Fruit fly (Drosophila melanogaster) whole organism, prepupa: ENCODE data around the gene Afti.

ENCODE experiments used
- CG10631 ChIP-seq: fragments of 200-800 bp; sonication (Bioruptor generic); optimal IDR thresholded peaks from 2 replicates; lab custom pipeline; 2016; ENCODE audit warnings: missing biosample characterization, missing genetic modification characterization
- CG10669 ChIP-seq: fragments of 200-800 bp; sonication (Bioruptor generic); optimal IDR thresholded peaks from 3 replicates; lab custom pipeline; 2018; ENCODE audit warnings: missing biosample characterization, mild to moderate bottlenecking, missing genetic modification characterization, moderate library complexity
- CG11294 ChIP-seq: fragments of 200-800 bp; sonication (Bioruptor generic); IDR thresholded peaks from 2 replicates; pipeline ENCODE4 v1.3.6; 2022; ENCODE audit warnings: missing biosample characterization, missing genetic modification characterization
- CG11762 ChIP-seq: fragments of 200-800 bp; sonication (Bioruptor generic); optimal IDR thresholded peaks from 3 replicates; lab custom pipeline; 2016; ENCODE audit warnings: missing biosample characterization, missing genetic modification characterization; ENCODE audit not compliant: insufficient read depth
- CG11902 ChIP-seq: fragments of 200-800 bp; sonication (Bioruptor generic); optimal IDR thresholded peaks from 3 replicates; lab custom pipeline; 2016; ENCODE audit warnings: missing biosample characterization, missing genetic modification characterization
- CG15336 ChIP-seq: fragments of 200-800 bp; sonication (Bioruptor generic); IDR thresholded peaks from 2 replicates; pipeline ENCODE4 v1.3.6; 2022; ENCODE audit warnings: missing biosample characterization, missing genetic modification characterization
- CG3032 ChIP-seq: fragments of 200-800 bp; optimal IDR thresholded peaks from 2 replicates; lab custom pipeline; 2019; ENCODE audit warnings: missing biosample characterization, mild to moderate bottlenecking, missing genetic modification characterization, moderate library complexity
- CG31627 ChIP-seq: fragments of 200-800 bp; sonication (Bioruptor generic); optimal IDR thresholded peaks from 3 replicates; lab custom pipeline; 2016; ENCODE audit warnings: missing biosample characterization, missing genetic modification characterization
- CG32006 ChIP-seq: fragments of 200-800 bp; sonication (Bioruptor generic); optimal IDR thresholded peaks from 3 replicates; lab custom pipeline; 2017; ENCODE audit warnings: missing biosample characterization, mild to moderate bottlenecking, missing genetic modification characterization
- CG3919 ChIP-seq: fragments of 200-800 bp; sonication (Bioruptor generic); optimal IDR thresholded peaks from 3 replicates; lab custom pipeline; 2016; ENCODE audit warnings: missing biosample characterization, missing genetic modification characterization
- CG4318 ChIP-seq: fragments of 200-800 bp; sonication (Bioruptor generic); optimal IDR thresholded peaks from 3 replicates; lab custom pipeline; 2017; ENCODE audit warnings: missing biosample characterization, mild to moderate bottlenecking, missing genetic modification characterization
- CG6163 ChIP-seq: fragments of 200-800 bp; sonication (Bioruptor generic); IDR thresholded peaks from 3 replicates; pipeline ENCODE4 v1.3.6; 2022; ENCODE audit warnings: missing biosample characterization, missing genetic modification characterization
- CG6276 ChIP-seq: fragments of 200-800 bp; sonication (Bioruptor generic); optimal IDR thresholded peaks from 2 replicates; lab custom pipeline; 2017; ENCODE audit warnings: missing biosample characterization, mild to moderate bottlenecking, missing genetic modification characterization
- CG6808 ChIP-seq: fragments of 200-800 bp; sonication (Bioruptor generic); optimal IDR thresholded peaks from 3 replicates; lab custom pipeline; 2017; ENCODE audit warnings: missing biosample characterization, missing genetic modification characterization, mild to moderate bottlenecking, moderate library complexity, missing genetic modification reagents
- CG6854 ChIP-seq: fragments of 200-800 bp; sonication (Bioruptor generic); optimal IDR thresholded peaks from 2 replicates; lab custom pipeline; 2017; ENCODE audit warnings: missing biosample characterization, mild to moderate bottlenecking, missing genetic modification characterization
- CG7368 ChIP-seq: fragments of 200-800 bp; sonication (Bioruptor generic); optimal IDR thresholded peaks from 3 replicates; lab custom pipeline; 2016; ENCODE audit warnings: missing biosample characterization, missing genetic modification characterization
- CG8119 ChIP-seq: fragments of 200-800 bp; sonication (Bioruptor generic); IDR thresholded peaks from 3 replicates; pipeline ENCODE4 v1.3.6; 2022; ENCODE audit warnings: missing biosample characterization, missing genetic modification characterization
- CG8319 ChIP-seq: fragments of 200-800 bp; sonication (Bioruptor generic); optimal IDR thresholded peaks from 3 replicates; lab custom pipeline; 2016; ENCODE audit warnings: missing biosample characterization, missing genetic modification characterization
- CG8632 ChIP-seq: fragments of 200-800 bp; sonication (Bioruptor generic); optimal IDR thresholded peaks from 3 replicates; lab custom pipeline; 2016; ENCODE audit warnings: missing biosample characterization, missing genetic modification characterization
- CG9139 ChIP-seq: fragments of 200-800 bp; sonication (Bioruptor generic); optimal IDR thresholded peaks from 3 replicates; lab custom pipeline; 2017; ENCODE audit warnings: missing biosample characterization, mild to moderate bottlenecking, missing genetic modification characterization
- Eip75B ChIP-seq: fragments of 200-800 bp; sonication (Bioruptor generic); optimal IDR thresholded peaks from 3 replicates; lab custom pipeline; 2016; ENCODE audit warnings: missing biosample characterization, missing genetic modification characterization
- Eip78C ChIP-seq: fragments of 200-800 bp; sonication (Bioruptor generic); peaks from one replicate; lab custom pipeline; 2016; ENCODE audit warnings: missing biosample characterization, missing genetic modification characterization
- Eip93F ChIP-seq: fragments of 200-800 bp; sonication (Bioruptor generic); optimal IDR thresholded peaks from 2 replicates; lab custom pipeline; 2016; ENCODE audit warnings: missing biosample characterization, mild to moderate bottlenecking, missing genetic modification characterization
- Ets21C ChIP-seq: fragments of 200-800 bp; sonication (Bioruptor generic); optimal IDR thresholded peaks from 3 replicates; lab custom pipeline; 2016; ENCODE audit warnings: missing biosample characterization, missing genetic modification characterization
- Ets96B ChIP-seq: fragments of 200-800 bp; optimal IDR thresholded peaks from 2 replicates; lab custom pipeline; 2019; ENCODE audit warnings: missing biosample characterization, mild to moderate bottlenecking, missing genetic modification characterization, moderate library complexity
- Hr38 ChIP-seq: sonication (Bioruptor generic); optimal IDR thresholded peaks from 2 replicates; lab custom pipeline; 2016; ENCODE audit warnings: missing biosample characterization, missing genetic modification characterization
- Hr4 ChIP-seq: fragments of 200-800 bp; sonication (Bioruptor generic); optimal IDR thresholded peaks from 3 replicates; lab custom pipeline; 2016; ENCODE audit warnings: missing biosample characterization, missing genetic modification characterization
- Met ChIP-seq: fragments of 200-800 bp; sonication (Bioruptor generic); optimal IDR thresholded peaks from 3 replicates; lab custom pipeline; 2016; ENCODE audit warnings: missing biosample characterization, missing genetic modification characterization
- Smox ChIP-seq: fragments of 200-800 bp; sonication (Bioruptor generic); optimal IDR thresholded peaks from 3 replicates; lab custom pipeline; 2016; ENCODE audit warnings: missing biosample characterization, missing genetic modification characterization
- Sox102F ChIP-seq: fragments of 200-800 bp; sonication (Bioruptor generic); optimal IDR thresholded peaks from 2 replicates; lab custom pipeline; 2016; ENCODE audit warnings: missing biosample characterization, mild to moderate bottlenecking, missing genetic modification characterization
- Sox14 ChIP-seq: fragments of 200-800 bp; sonication (Bioruptor generic); optimal IDR thresholded peaks from 3 replicates; lab custom pipeline; 2016; ENCODE audit warnings: missing biosample characterization, missing genetic modification characterization
- Sox15 ChIP-seq: fragments of 200-800 bp; sonication (Bioruptor generic); optimal IDR thresholded peaks from 3 replicates; lab custom pipeline; 2016; ENCODE audit warnings: missing biosample characterization, missing genetic modification characterization
- achi ChIP-seq: fragments of 200-800 bp; sonication (Bioruptor generic); optimal IDR thresholded peaks from 3 replicates; lab custom pipeline; 2016; ENCODE audit warnings: missing biosample characterization, missing genetic modification characterization
- acj6 ChIP-seq: fragments of 200-800 bp; sonication (Bioruptor generic); optimal IDR thresholded peaks from 3 replicates; lab custom pipeline; 2016; ENCODE audit warnings: missing biosample characterization, missing genetic modification characterization
- dsx ChIP-seq: fragments of 200-800 bp; optimal IDR thresholded peaks from 3 replicates; lab custom pipeline; 2019; ENCODE audit warnings: missing biosample characterization, mild to moderate bottlenecking, missing genetic modification characterization, moderate library complexity; ENCODE audit not compliant: poor library complexity, severe bottlenecking
- eg ChIP-seq: fragments of 200-800 bp; sonication (Bioruptor generic); IDR thresholded peaks from 3 replicates; pipeline ENCODE4 v1.3.6; 2022; ENCODE audit warnings: missing biosample characterization, missing genetic modification characterization
- esn ChIP-seq: fragments of 200-800 bp; sonication (Bioruptor generic); optimal IDR thresholded peaks from 2 replicates; lab custom pipeline; 2016; ENCODE audit warnings: missing biosample characterization, mild to moderate bottlenecking, missing genetic modification characterization, moderate library complexity
- fd59A ChIP-seq: fragments of 200-800 bp; sonication (Bioruptor generic); optimal IDR thresholded peaks from 2 replicates; lab custom pipeline; 2017; ENCODE audit warnings: missing biosample characterization, mild to moderate bottlenecking, missing genetic modification characterization, missing genetic modification reagents
- fd85E ChIP-seq: fragments of 200-800 bp; sonication (Bioruptor generic); optimal IDR thresholded peaks from 3 replicates; lab custom pipeline; 2016; ENCODE audit warnings: missing biosample characterization, missing genetic modification characterization
- lz ChIP-seq: fragments of 200-800 bp; sonication (Bioruptor generic); optimal IDR thresholded peaks from 3 replicates; lab custom pipeline; 2016; ENCODE audit warnings: missing biosample characterization, missing genetic modification characterization
- salr ChIP-seq, 2 experiments: fragments of 200-800 bp; sonication (Bioruptor generic); optimal IDR thresholded peaks; 3 replicates each; lab custom pipeline; 2016 to 2018; ENCODE audit warnings: missing biosample characterization in 2 of 2, missing genetic modification characterization in 2 of 2, mild to moderate bottlenecking in 1 of 2
- ss ChIP-seq, 2 experiments: fragments of 200-800 bp; sonication (Bioruptor generic); optimal IDR thresholded peaks; 2 replicates in 1 of 2; 3 replicates in 1 of 2; lab custom pipeline; 2017 to 2018; ENCODE audit warnings: mild to moderate bottlenecking in 2 of 2, missing biosample characterization in 2 of 2, missing genetic modification characterization in 2 of 2, moderate library complexity in 1 of 2
- vri ChIP-seq: fragments of 200-800 bp; sonication (Bioruptor generic); optimal IDR thresholded peaks from 3 replicates; lab custom pipeline; 2016; ENCODE audit warnings: missing biosample characterization, mild to moderate bottlenecking, missing genetic modification characterization

Afti gene

DNA sequence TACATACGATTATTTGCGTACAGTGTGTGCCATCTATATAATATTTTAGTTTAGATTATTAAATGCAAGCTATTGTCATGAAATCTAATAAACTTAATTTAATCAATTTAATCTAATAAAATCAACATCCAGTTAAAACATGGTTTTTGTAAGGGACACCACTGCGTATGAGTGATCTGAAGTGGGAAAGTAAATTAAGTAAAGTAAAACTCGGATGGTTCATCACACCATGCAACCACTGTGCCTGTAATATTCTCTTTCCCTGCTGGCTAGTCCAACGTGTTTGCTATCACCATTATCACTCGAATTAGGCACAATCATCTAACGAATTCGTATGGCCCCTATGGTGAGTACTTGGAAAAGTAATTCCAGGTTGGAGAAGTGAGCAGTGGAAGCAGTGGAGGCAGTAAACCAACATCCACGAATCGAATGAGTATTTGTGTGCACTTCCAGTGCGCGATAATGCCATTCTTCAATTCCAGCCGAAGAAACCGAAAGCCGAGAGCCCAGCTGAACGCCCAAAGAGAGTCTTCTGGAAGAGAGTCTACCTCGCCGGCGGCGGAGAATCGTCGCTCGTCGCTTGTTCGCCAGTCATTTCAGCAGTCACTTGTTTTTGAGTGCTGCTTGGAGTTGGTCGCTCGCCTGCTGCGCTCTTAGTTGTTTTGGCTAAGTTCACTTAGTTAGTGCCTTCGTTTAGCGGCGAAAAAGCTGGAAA lies 37.7 kb downstream of the Afti start, which contains the start of gene red (continued):
- TF ChIP-seq CG8119 (peak; percentile 55; the same call in 2 of the 3 replicates), CG3919 (no peak), esn (peak; percentile 23), CG11902 (GFP tag; lab: Kevin White, UChicago) (no peak), eg (GFP tag; lab: Robert Waterston, UW) (peak; percentile 66), Hr4 (GFP tag; lab: Kevin White, UChicago) (peak; percentile 69), vri (GFP tag; lab: Kevin White, UChicago) (peak; percentile 66), CG4318 (peak; percentile 16)

DNA sequence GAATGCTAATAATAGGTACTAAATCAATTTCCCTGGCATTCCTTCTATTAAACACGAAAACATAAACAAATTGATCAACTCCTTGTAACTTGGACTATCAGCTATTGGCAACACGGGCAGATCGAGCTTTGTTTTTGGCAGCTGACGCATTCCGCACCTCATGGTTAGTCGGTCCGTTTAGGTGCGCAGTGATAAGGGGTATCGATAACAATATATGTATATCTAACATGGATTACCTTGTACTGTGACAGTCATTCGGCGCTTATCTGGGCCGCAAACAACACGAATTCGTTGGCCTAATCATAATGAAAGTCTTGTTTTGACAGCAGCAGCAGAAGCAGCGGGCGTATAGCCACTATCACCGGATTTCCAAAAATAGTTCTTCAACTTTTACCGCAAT lies 38.5 kb downstream of the Afti start:
- TF ChIP-seq CG3919 (no peak), Eip93F (GFP tag; lab: Kevin White, UChicago) (no peak), fd85E (GFP tag; lab: Kevin White, UChicago) (no peak), CG6163 (GFP tag; lab: Robert Waterston, UW) (no peak), lz (GFP tag; lab: Kevin White, UChicago) (no peak), CG10669 (GFP tag; lab: Kevin White, UChicago) (no peak), CG11762 (GFP tag; lab: Kevin White, UChicago) (no peak), CG8632 (no peak), CG11294 (GFP tag; lab: Robert Waterston, UW) (no peak), salr (GFP tag; optimal IDR thresholded peaks at IDR 0.05; lab: Kevin White, UChicago) (no peak), CG7368 (GFP tag; lab: Kevin White, UChicago) (no peak), CG6808 (GFP tag; lab: Kevin White, UChicago) (no peak), Eip78C (GFP tag; lab: Kevin White, UChicago) (no peak), ss (GFP tag; optimal IDR thresholded peaks at IDR 0.05; lab: Kevin White, UChicago) (no peak), Eip75B (GFP tag; lab: Kevin White, UChicago) (no peak), CG8319 (no peak), CG6276 (no peak), acj6 (GFP tag; lab: Kevin White, UChicago) (no peak), Sox15 (GFP tag; lab: Kevin White, UChicago) (no peak)
- TF ChIP-seq, all 60 proteins: peak for 0

DNA sequence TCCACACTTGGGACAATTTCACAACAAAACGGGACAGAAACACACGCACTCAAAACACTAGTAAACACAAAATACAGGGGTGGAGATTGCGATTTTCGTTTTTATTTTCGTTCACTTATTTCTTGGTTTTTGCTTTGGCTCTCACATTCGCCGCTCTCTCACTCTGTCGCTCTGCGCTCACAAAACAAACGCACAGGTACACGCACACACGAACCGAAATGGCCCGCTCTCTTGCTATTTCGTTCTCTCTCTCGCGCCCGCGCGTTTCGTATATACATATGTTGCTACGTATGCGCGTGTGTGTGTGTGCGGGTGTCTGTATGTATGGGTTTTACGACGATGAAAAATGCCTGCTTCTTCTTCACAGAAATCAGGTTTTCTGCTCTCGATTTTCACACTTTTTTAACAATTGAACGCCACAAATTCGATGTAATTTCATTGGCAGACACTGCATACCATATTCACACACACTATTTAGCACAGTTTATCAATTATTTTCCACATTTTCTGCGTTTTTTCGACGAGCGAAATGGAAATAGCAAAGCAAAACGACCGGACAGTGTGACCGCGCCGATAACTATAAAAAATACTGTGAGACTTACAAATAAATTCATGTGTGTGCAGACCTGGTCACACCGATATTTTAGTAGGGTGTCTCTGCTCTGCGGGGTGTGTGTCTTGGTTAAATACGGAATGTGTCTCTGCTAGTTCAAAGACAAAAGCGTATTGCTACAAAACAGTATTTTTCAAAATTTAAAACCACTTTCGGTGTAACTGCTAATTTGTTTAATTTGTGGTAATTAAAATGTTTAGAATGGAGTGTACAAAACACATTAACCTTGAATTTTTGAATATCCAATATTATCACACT lies 39.9 kb downstream of the Afti start, which contains the start of gene trx:
Gene trx, minus strand, starts transcription at position 584 of the 871 bp plus-strand sequence.
- TF ChIP-seq Sox102F (GFP tag; lab: Kevin White, UChicago): peak; percentile 41
- TF ChIP-seq CG15336 (GFP tag; lab: Robert Waterston, UW): no peak
- TF ChIP-seq Sox14: peak; percentile 22
- TF ChIP-seq CG11294 (GFP tag; lab: Robert Waterston, UW): no peak
- TF ChIP-seq esn: peak; percentile 34
- peak; percentile 40 to 66 for TF ChIP-seq ss (GFP tag; optimal IDR thresholded peaks at IDR 0.05; lab: Kevin White, UChicago)
- TF ChIP-seq dsx (GFP tag; lab: Kevin White, UChicago): peak; percentile 37
- peak; percentile 7 for TF ChIP-seq CG9139 (GFP tag; lab: Kevin White, UChicago)
- no peak for TF ChIP-seq CG32006
- peak; percentile 44 for TF ChIP-seq vri (GFP tag; lab: Kevin White, UChicago)
- TF ChIP-seq salr (GFP tag; optimal IDR thresholded peaks at IDR 0.05; lab: Kevin White, UChicago): no peak
- no peak for TF ChIP-seq Met (GFP tag; lab: Kevin White, UChicago)
- TF ChIP-seq CG6276: no peak
- TF ChIP-seq Ets96B (tag; lab: Kevin White, UChicago): peak; percentile 14
- TF ChIP-seq CG6808 (GFP tag; lab: Kevin White, UChicago): no peak
- no peak for TF ChIP-seq CG3032 (tag; lab: Kevin White, UChicago)
- no peak for TF ChIP-seq Hr38
- TF ChIP-seq CG10631 (GFP tag; lab: Kevin White, UChicago): no peak
- TF ChIP-seq Ets21C (GFP tag; lab: Kevin White, UChicago): no peak
- no peak for TF ChIP-seq Smox (GFP tag; lab: Kevin White, UChicago)
- no peak for TF ChIP-seq CG8119
- peak; percentile 60 for TF ChIP-seq CG6854 (GFP tag; lab: Kevin White, UChicago)
- no peak for TF ChIP-seq CG8319
- TF ChIP-seq Eip93F (GFP tag; lab: Kevin White, UChicago): no peak
- no peak for TF ChIP-seq lz (GFP tag; lab: Kevin White, UChicago)
- TF ChIP-seq CG31627 (GFP tag; lab: Kevin White, UChicago): no peak
- no peak for TF ChIP-seq achi
- TF ChIP-seq Eip75B (GFP tag; lab: Kevin White, UChicago): peak; percentile 30
- TF ChIP-seq CG7368 (GFP tag; lab: Kevin White, UChicago): no peak
- TF ChIP-seq acj6 (GFP tag; lab: Kevin White, UChicago): no peak
- TF ChIP-seq fd59A (GFP tag; lab: Kevin White, UChicago): no peak
